Fruit fly (Drosophila melanogaster) whole organism, embryonic: ENCODE measurements around the gene Atg12.
A peak's percentile ranks its signal among the peaks of the same experiment; 100 is the strongest.

Experiments
- Ada2b ChIP-seq: fragments of 200-800 bp; sonication (Bioruptor generic); IDR thresholded peaks from 2 replicates; pipeline ENCODE4 v1.3.6; 2022; ENCODE audit warnings: missing biosample characterization, missing genetic modification characterization
- CG1024 ChIP-seq: fragments of 200-800 bp; sonication (Bioruptor generic); IDR thresholded peaks from 2 replicates; pipeline ENCODE4 v1.3.6; 2022; ENCODE audit warnings: missing biosample characterization, missing genetic modification characterization
- CG10366 ChIP-seq: fragments of 200-800 bp; sonication (Bioruptor generic); IDR thresholded peaks from 2 replicates; pipeline ENCODE4 v1.3.6; 2022; ENCODE audit warnings: missing biosample characterization, missing genetic modification characterization
- CG11504 ChIP-seq: fragments of 200-800 bp; sonication (Bioruptor generic); optimal IDR thresholded peaks from 3 replicates; lab custom pipeline; 2019; ENCODE audit warnings: missing biosample characterization, mild to moderate bottlenecking, missing genetic modification characterization, moderate library complexity
- CG11696 ChIP-seq: fragments of 200-800 bp; sonication (Bioruptor generic); IDR thresholded peaks from 2 replicates; pipeline ENCODE4 v1.3.6; 2022; ENCODE audit warnings: missing biosample characterization, missing genetic modification characterization
- CG12071 ChIP-seq: fragments of 200-800 bp; sonication (Bioruptor generic); optimal IDR thresholded peaks from 3 replicates; lab custom pipeline; 2018; ENCODE audit warnings: missing biosample characterization, mild to moderate bottlenecking, missing genetic modification characterization
- CG14014 ChIP-seq: fragments of 200-800 bp; sonication (Bioruptor generic); IDR thresholded peaks from 2 replicates; pipeline ENCODE4 v1.3.6; 2022; ENCODE audit warnings: missing biosample characterization, missing genetic modification characterization
- CG15269 ChIP-seq: fragments of 200-800 bp; sonication (Bioruptor generic); optimal IDR thresholded peaks from 2 replicates; lab custom pipeline; 2018; ENCODE audit warnings: missing biosample characterization, mild to moderate bottlenecking, missing genetic modification characterization, moderate library complexity
- CG17186 ChIP-seq: fragments of 200-800 bp; sonication (Bioruptor generic); optimal IDR thresholded peaks from 3 replicates; lab custom pipeline; 2017; ENCODE audit warnings: missing biosample characterization, missing genetic modification reagents, missing genetic modification characterization
- CG17359 ChIP-seq: fragments of 200-800 bp; sonication (Bioruptor generic); optimal IDR thresholded peaks from 3 replicates; lab custom pipeline; 2018; ENCODE audit warnings: missing biosample characterization, mild to moderate bottlenecking, missing genetic modification characterization, moderate library complexity
- CG17612 ChIP-seq: fragments of 200-800 bp; sonication (Bioruptor generic); IDR thresholded peaks from 2 replicates; pipeline ENCODE4 v1.3.6; 2022; ENCODE audit warnings: missing biosample characterization, missing genetic modification characterization
- CG18599 ChIP-seq: fragments of 200-800 bp; sonication (Bioruptor generic); optimal IDR thresholded peaks from 3 replicates; lab custom pipeline; 2017; ENCODE audit warnings: missing biosample characterization, missing genetic modification characterization, mild to moderate bottlenecking, moderate library complexity, missing genetic modification reagents
- CG2202 ChIP-seq: fragments of 200-800 bp; sonication (Bioruptor generic); optimal IDR thresholded peaks from 2 replicates; lab custom pipeline; 2018; ENCODE audit warnings: missing biosample characterization, mild to moderate bottlenecking, missing genetic modification characterization
- CG30431 ChIP-seq: fragments of 200-800 bp; sonication (Bioruptor generic); optimal IDR thresholded peaks from 2 replicates; lab custom pipeline; 2017; ENCODE audit warnings: missing biosample characterization, missing genetic modification characterization
- CG32532 ChIP-seq: fragments of 200-800 bp; sonication (Bioruptor generic); IDR thresholded peaks from 2 replicates; pipeline ENCODE4 v1.3.6; 2022; ENCODE audit warnings: missing biosample characterization, missing genetic modification characterization
- CG33213 ChIP-seq: fragments of 200-800 bp; sonication (Bioruptor generic); optimal IDR thresholded peaks from 3 replicates; lab custom pipeline; 2016; ENCODE audit warnings: missing biosample characterization, missing genetic modification characterization
- CG5245 ChIP-seq: fragments of 200-800 bp; sonication (Bioruptor generic); optimal IDR thresholded peaks from 3 replicates; lab custom pipeline; 2016; ENCODE audit warnings: missing biosample characterization, missing genetic modification characterization
- CG7786 ChIP-seq: fragments of 200-800 bp; sonication (Bioruptor generic); optimal IDR thresholded peaks from 2 replicates; lab custom pipeline; 2016; ENCODE audit warnings: missing biosample characterization, missing genetic modification characterization
- CG8290 ChIP-seq, 3 experiments: fragments of 200-800 bp; sonication (Bioruptor generic); optimal IDR thresholded peaks; 2 replicates each; lab custom pipeline; 2016 to 2019; ENCODE audit warnings: missing biosample characterization in 3 of 3, missing genetic modification characterization in 3 of 3, mild to moderate bottlenecking in 2 of 3, moderate library complexity in 1 of 3
- CG9437 ChIP-seq: fragments of 200-800 bp; sonication (Bioruptor generic); optimal IDR thresholded peaks from 2 replicates; lab custom pipeline; 2018; ENCODE audit warnings: missing biosample characterization, mild to moderate bottlenecking, missing genetic modification characterization
- CG9932 ChIP-seq: fragments of 200-800 bp; sonication (Bioruptor generic); IDR thresholded peaks from 2 replicates; pipeline ENCODE4 v1.3.6; 2022; ENCODE audit warnings: missing biosample characterization, missing genetic modification characterization
- Camta ChIP-seq: fragments of 200-800 bp; sonication (Bioruptor generic); optimal IDR thresholded peaks from 2 replicates; lab custom pipeline; 2016; ENCODE audit warnings: missing biosample characterization, missing genetic modification characterization
- Chrac-16 ChIP-seq: fragments of 200-800 bp; sonication (Bioruptor generic); optimal IDR thresholded peaks from 3 replicates; lab custom pipeline; 2016; ENCODE audit warnings: missing biosample characterization, missing genetic modification characterization
- Gug ChIP-seq: fragments of 200-800 bp; sonication (Bioruptor generic); IDR thresholded peaks from 4 replicates; pipeline ENCODE4 v1.3.6; 2022; ENCODE audit warnings: missing biosample characterization, missing genetic modification characterization
- HmgD ChIP-seq: fragments of 200-800 bp; sonication (Bioruptor generic); optimal IDR thresholded peaks from 3 replicates; lab custom pipeline; 2016; ENCODE audit warnings: missing biosample characterization, missing genetic modification characterization
- Hr39 ChIP-seq: fragments of >200 bp; optimal IDR thresholded peaks from 2 replicates; lab custom pipeline; 2017
- Hr78 ChIP-seq, 2 experiments: fragments of 200-800 bp in 1 of 2; fragments of >200 bp in 1 of 2; sonication (Bioruptor generic) in 1 of 2; optimal IDR thresholded peaks; 2 replicates each; lab custom pipeline; 2017 to 2019; ENCODE audit warnings: missing biosample characterization in 2 of 2, missing genetic modification characterization in 2 of 2, mild to moderate bottlenecking in 1 of 2, moderate library complexity in 1 of 2
- Med ChIP-seq: fragments of 200-800 bp; sonication (Bioruptor generic); peaks from one replicate; lab custom pipeline; 2016; ENCODE audit warnings: missing biosample characterization, missing genetic modification characterization, mild to moderate bottlenecking, inconsistent platforms, moderate library complexity
- Meics ChIP-seq: fragments of 200-800 bp; sonication (Bioruptor generic); optimal IDR thresholded peaks from 2 replicates; lab custom pipeline; 2017; ENCODE audit warnings: missing biosample characterization, mild to moderate bottlenecking, missing genetic modification characterization
- NFAT ChIP-seq: fragments of 200-800 bp; sonication (Bioruptor generic); IDR thresholded peaks from 2 replicates; pipeline ENCODE4 v1.3.6; 2022; ENCODE audit warnings: missing biosample characterization, missing genetic modification characterization
- Pdp1 ChIP-seq, 2 experiments: fragments of 200-800 bp; sonication (Bioruptor generic); optimal IDR thresholded peaks; 3 replicates each; lab custom pipeline; 2016; ENCODE audit warnings: missing biosample characterization in 2 of 2, missing genetic modification characterization in 2 of 2, mild to moderate bottlenecking in 1 of 2, moderate library complexity in 1 of 2
- Rfx ChIP-seq: fragments of 200-800 bp; sonication (Bioruptor generic); IDR thresholded peaks from 2 replicates; pipeline ENCODE4 v1.3.6; 2022; ENCODE audit warnings: missing biosample characterization, missing genetic modification characterization
- al ChIP-seq: fragments of 200-800 bp; sonication (Bioruptor generic); IDR thresholded peaks from 2 replicates; pipeline ENCODE4 v1.3.6; 2022; ENCODE audit warnings: missing biosample characterization, missing genetic modification characterization
- ase ChIP-seq: fragments of 200-800 bp; sonication (Bioruptor generic); IDR thresholded peaks from 3 replicates; pipeline ENCODE4 v1.3.6; 2022; ENCODE audit warnings: missing biosample characterization, missing genetic modification characterization
- br ChIP-seq: fragments of >200 bp; optimal IDR thresholded peaks from 2 replicates; lab custom pipeline; 2017
- cwo ChIP-seq: fragments of 200-800 bp; sonication (Bioruptor generic); optimal IDR thresholded peaks from 3 replicates; lab custom pipeline; 2017; ENCODE audit warnings: missing biosample characterization, missing genetic modification characterization, mild to moderate bottlenecking, moderate library complexity, missing genetic modification reagents
- esg ChIP-seq: fragments of 200-800 bp; sonication (Bioruptor generic); conservative IDR thresholded peaks from 2 replicates; pipeline ENCODE4 v1.3.6; 2022; ENCODE audit warnings: missing biosample characterization, missing genetic modification characterization
- gce ChIP-seq: fragments of 200-800 bp; sonication (Bioruptor generic); IDR thresholded peaks from 3 replicates; pipeline ENCODE4 v1.3.6; 2022; ENCODE audit warnings: missing biosample characterization, missing genetic modification characterization
- gem ChIP-seq: fragments of 200-800 bp; sonication (Bioruptor generic); optimal IDR thresholded peaks from 2 replicates; lab custom pipeline; 2019; ENCODE audit warnings: missing biosample characterization, mild to moderate bottlenecking, missing genetic modification characterization, moderate library complexity
- ham ChIP-seq: fragments of 200-800 bp; sonication (Bioruptor generic); IDR thresholded peaks from 2 replicates; pipeline ENCODE4 v1.3.6; 2022; ENCODE audit warnings: missing biosample characterization, missing genetic modification characterization
- lilli ChIP-seq: fragments of 200-800 bp; sonication (Bioruptor generic); optimal IDR thresholded peaks from 3 replicates; lab custom pipeline; 2016; ENCODE audit warnings: missing biosample characterization, missing genetic modification characterization
- lmd ChIP-seq: fragments of 200-800 bp; sonication (Bioruptor generic); IDR thresholded peaks from 2 replicates; pipeline ENCODE4 v1.3.6; 2022; ENCODE audit warnings: missing biosample characterization, missing genetic modification characterization
- otp ChIP-seq: fragments of 200-800 bp; sonication (Bioruptor generic); IDR thresholded peaks from 3 replicates; pipeline ENCODE4, ENCODE4 v1.3.6; 2022; ENCODE audit warnings: missing biosample characterization, missing genetic modification characterization
- pb ChIP-seq: fragments of 200-800 bp; sonication (Bioruptor generic); optimal IDR thresholded peaks from 3 replicates; lab custom pipeline; 2016; ENCODE audit warnings: missing biosample characterization, missing genetic modification characterization
- run ChIP-seq: fragments of 200-800 bp; sonication (Bioruptor generic); optimal IDR thresholded peaks from 3 replicates; lab custom pipeline; 2018; ENCODE audit warnings: missing biosample characterization, mild to moderate bottlenecking, missing genetic modification characterization
- slbo ChIP-seq: fragments of 200-800 bp; sonication (Bioruptor generic); IDR thresholded peaks from 2 replicates; pipeline ENCODE4 v1.3.6; 2022; ENCODE audit warnings: missing biosample characterization, missing genetic modification characterization
- sr ChIP-seq: fragments of 200-800 bp; sonication (Bioruptor generic); IDR thresholded peaks from 3 replicates; pipeline ENCODE4 v1.3.6; 2022; ENCODE audit warnings: missing biosample characterization, missing genetic modification characterization
- sug ChIP-seq: fragments of 200-800 bp; optimal IDR thresholded peaks from 2 replicates; lab custom pipeline; 2019; ENCODE audit warnings: missing biosample characterization, mild to moderate bottlenecking, missing genetic modification characterization, moderate library complexity
- wor ChIP-seq: fragments of 200-800 bp; sonication (Bioruptor generic); IDR thresholded peaks from 2 replicates; pipeline ENCODE4 v1.3.6; 2022; ENCODE audit warnings: missing biosample characterization, missing genetic modification characterization

The Atg12 gene

dm6 chr3L:12178847-12179437 is 42.2 kb downstream of the Atg12 start (continued):
- 0 out of 2 replicates have a peak, but pooled peaks have one; percentile 11 for TF ChIP-seq Ada2b (GFP tag; lab: Robert Waterston, UW)
- TF ChIP-seq CG9932, result peak; percentile 7; the same call in 1 of the 2 replicates
- peak; percentile 50 for TF ChIP-seq slbo (GFP tag; lab: Robert Waterston, UW)
- peak; percentile 80 for TF ChIP-seq CG11696 (GFP tag; lab: Robert Waterston, UW)
- TF ChIP-seq pb (GFP tag; lab: Kevin White, UChicago), result peak; percentile 6
- no peak for TF ChIP-seq CG10366
- no peak for TF ChIP-seq Chrac-16 (GFP tag; lab: Kevin White, UChicago)
- TF ChIP-seq sug (tag; lab: Kevin White, UChicago), result peak; percentile 23
- TF ChIP-seq CG32532 (GFP tag; lab: Robert Waterston, UW), result peak; percentile 23; the same call in 1 of the 2 replicates
- TF ChIP-seq Pdp1 (GFP tag; optimal IDR thresholded peaks at IDR 0.05; lab: Kevin White, UChicago), result peak in 1 of 2 experiments; percentile 83
- no peak for TF ChIP-seq ham (GFP tag; lab: Robert Waterston, UW)
- TF ChIP-seq otp (GFP tag; lab: Robert Waterston, UW), result no peak
- no peak for TF ChIP-seq Camta (GFP tag; lab: Kevin White, UChicago)
- TF ChIP-seq Gug, result peak; percentile 31; the same call in 1 of the 4 replicates
- TF ChIP-seq br (lab: Kevin White, UChicago), result no peak
- TF ChIP-seq esg, result 0 out of 2 replicates have a peak, but pooled peaks have one; percentile 13
- peak; percentile 16 for TF ChIP-seq cwo (GFP tag; lab: Kevin White, UChicago)
- no peak for TF ChIP-seq run (tag; lab: Kevin White, UChicago)
- 0 out of 3 replicates have a peak, but pooled peaks have one; percentile 21 for TF ChIP-seq gce (GFP tag; lab: Robert Waterston, UW)
- no peak for TF ChIP-seq Hr39
- no peak for TF ChIP-seq lilli (GFP tag; lab: Kevin White, UChicago)
- TF ChIP-seq CG17186 (GFP tag; lab: Kevin White, UChicago), result no peak
- TF ChIP-seq gem (tag; lab: Kevin White, UChicago), result peak; percentile 2
- TF ChIP-seq ase (GFP tag; lab: Robert Waterston, UW), result 0 out of 3 replicates have a peak, but pooled peaks have one; percentile 35
- TF ChIP-seq CG1024, result no peak
- TF ChIP-seq CG12071 (GFP tag; lab: Kevin White, UChicago), result no peak
- TF ChIP-seq Rfx, result peak; percentile 67
- TF ChIP-seq CG30431, result no peak
- peak in 1 of 2 experiments; percentile 22 for TF ChIP-seq Hr78 (GFP tag; optimal IDR thresholded peaks at IDR 0.05; lab: Kevin White, UChicago)
- TF ChIP-seq CG2202, result no peak
- TF ChIP-seq Med (GFP tag; lab: Kevin White, UChicago), result peak; percentile 67
- no peak for TF ChIP-seq CG8290 (GFP tag; optimal IDR thresholded peaks at IDR 0.05; lab: Kevin White, UChicago)
- TF ChIP-seq CG8290 (tag; optimal IDR thresholded peaks at IDR 0.05; lab: Kevin White, UChicago), result peak in 1 of 2 experiments; percentile 53
- TF ChIP-seq CG9437, result no peak
- TF ChIP-seq wor, result no peak
- TF ChIP-seq lmd, result peak; percentile 25; the same call in 1 of the 2 replicates
- no peak for TF ChIP-seq HmgD (GFP tag; lab: Kevin White, UChicago)
- TF ChIP-seq CG14014 (GFP tag; lab: Robert Waterston, UW), result peak; percentile 25; the same call in 1 of the 2 replicates
- TF ChIP-seq Meics (GFP tag; lab: Kevin White, UChicago), result peak; percentile 24
- peak; percentile 38 for TF ChIP-seq CG11504 (tag; lab: Kevin White, UChicago)
- TF ChIP-seq NFAT (GFP tag; lab: Robert Waterston, UW), result peak; percentile 41; the same call in 1 of the 2 replicates
- peak; percentile 51 for TF ChIP-seq CG18599
- peak; percentile 10 for TF ChIP-seq CG15269 (tag; lab: Kevin White, UChicago)
- no peak for TF ChIP-seq CG33213 (GFP tag; lab: Kevin White, UChicago)
- no peak for TF ChIP-seq CG17359
- no peak for TF ChIP-seq CG5245 (GFP tag; lab: Kevin White, UChicago)
- no peak for TF ChIP-seq CG17612 (GFP tag; lab: Robert Waterston, UW)
- 0 out of 2 replicates have a peak, but pooled peaks have one; percentile 29 for TF ChIP-seq al (GFP tag; lab: Robert Waterston, UW)
- peak; percentile 22 for TF ChIP-seq CG7786 (GFP tag; lab: Kevin White, UChicago)
- TF ChIP-seq sr (GFP tag; lab: Robert Waterston, UW), result no peak
